Worm (Caenorhabditis elegans): ENCODE data around the gene C35D10.17.
A peak's percentile ranks its signal among the peaks of the same experiment; 100 is the strongest.

The C35D10.17 gene

ce11 chrIII:4883429-4883828 lies 16.6 kb downstream of the C35D10.17 start, which contains the start of gene clec-5:
clec-5 (minus strand) TSS chrIII:4883606.
- no peak for TF ChIP-seq lir-1 (GFP tag; conservative IDR thresholded peaks at IDR 0.05)
- no peak for TF ChIP-seq F22D6.2 (tag; optimal IDR thresholded peaks at IDR 0.05)
- TF ChIP-seq snpc-3.4 (tag; optimal IDR thresholded peaks at IDR 0.05) = no peak
- no peak for TF ChIP-seq ztf-3 (GFP tag; optimal IDR thresholded peaks at IDR 0.05)
- no peak for TF ChIP-seq egl-44 (GFP tag; IDR thresholded peaks at IDR 0.05)
- no peak for TF ChIP-seq cebp-1 (GFP tag; IDR thresholded peaks at IDR 0.05)
- TF ChIP-seq cebp-1 (tag; optimal IDR thresholded peaks at IDR 0.05) = no peak
- TF ChIP-seq F33H1.4 (GFP tag; IDR thresholded peaks at IDR 0.05) = no peak
- TF ChIP-seq ceh-40 (GFP tag; IDR thresholded peaks at IDR 0.05) = no peak
- TF ChIP-seq B0261.1 (tag; optimal IDR thresholded peaks at IDR 0.05) = no peak
- no peak for TF ChIP-seq madf-10 (tag; optimal IDR thresholded peaks at IDR 0.05)
- no peak for TF ChIP-seq snpc-4 (GFP tag; optimal IDR thresholded peaks at IDR 0.05)
- no peak for TF ChIP-seq snpc-4 (tag; optimal IDR thresholded peaks at IDR 0.05)
- TF ChIP-seq egl-18 (GFP tag; IDR thresholded peaks at IDR 0.05) = no peak
- no peak for TF ChIP-seq ztf-22 (GFP tag; optimal IDR thresholded peaks at IDR 0.05)
- TF ChIP-seq mxl-1 (tag; optimal IDR thresholded peaks at IDR 0.05) = no peak
- no peak for TF ChIP-seq efl-1 (GFP tag; optimal IDR thresholded peaks at IDR 0.05)
- TF ChIP-seq tbp1 (GFP tag; optimal IDR thresholded peaks at IDR 0.05) = no peak
- TF ChIP-seq hmg-20 (GFP tag; IDR thresholded peaks at IDR 0.05) = no peak
- TF ChIP-seq D2030.7 (GFP tag; IDR thresholded peaks at IDR 0.05) = no peak

- TF ChIP-seq nhr-80 (tag; optimal IDR thresholded peaks at IDR 0.05) = peak; percentile 41
- no peak for TF ChIP-seq ztf-26 (tag; optimal IDR thresholded peaks at IDR 0.05)
Observed at ce11 chrIII:4887291-4887690, 20.4 kb downstream of the C35D10.17 start, which contains the start of gene clec-6. clec-6 (minus strand) TSS chrIII:4887444.

- TF ChIP-seq F57A8.1 (GFP tag; optimal IDR thresholded peaks at IDR 0.05) (no peak), nhr-27 (tag; optimal IDR thresholded peaks at IDR 0.05) (no peak), die-1 (tag; optimal IDR thresholded peaks at IDR 0.05) (no peak), tbp1 (GFP tag; optimal IDR thresholded peaks at IDR 0.05) (no peak), snpc-1.3 (tag; optimal IDR thresholded peaks at IDR 0.05; ENCODE audit: insufficient read depth) (no peak), bed-1 (GFP tag; IDR thresholded peaks at IDR 0.05) (no peak), madf-6 (GFP tag; IDR thresholded peaks at IDR 0.05) (peak; percentile 90), lsl-1 (GFP tag; optimal IDR thresholded peaks at IDR 0.05) (peak; percentile 95), B0035.1 (tag; optimal IDR thresholded peaks at IDR 0.05) (no peak), F33H1.4 (GFP tag; IDR thresholded peaks at IDR 0.05) (peak; percentile 90), egl-18 (GFP tag; IDR thresholded peaks at IDR 0.05) (no peak), athp-1 (tag; optimal IDR thresholded peaks at IDR 0.05) (no peak), ceh-91 (GFP tag; IDR thresholded peaks at IDR 0.05) (peak; percentile 66; the same call in 1 of the 2 replicates), snpc-1.1 (tag; optimal IDR thresholded peaks at IDR 0.05; ENCODE audit: insufficient read depth) (no peak), attf-6 (GFP tag; IDR thresholded peaks at IDR 0.05) (no peak), zfh-2 (GFP tag; conservative IDR thresholded peaks at IDR 0.05) (no peak), pbrm-1 (GFP tag; IDR thresholded peaks at IDR 0.05) (no peak), ztf-18 (tag; optimal IDR thresholded peaks at IDR 0.05) (peak; percentile 21), mcd-1 (GFP tag; IDR thresholded peaks at IDR 0.05) (peak; percentile 26; the same call in 1 of the 2 replicates), egl-44 (GFP tag; IDR thresholded peaks at IDR 0.05) (no peak), lin-54 (GFP tag; optimal IDR thresholded peaks at IDR 0.05) (peak; percentile 12), nhr-80 (tag; optimal IDR thresholded peaks at IDR 0.05) (no peak), K11D2.4 (GFP tag; IDR thresholded peaks at IDR 0.05) (no peak), rec-8 (tag; optimal IDR thresholded peaks at IDR 0.05) (no peak), xnd-1 (tag; optimal IDR thresholded peaks at IDR 0.05) (peak; percentile 84), rpc-1 (optimal IDR thresholded peaks at IDR 0.05) (no peak), rpc-1 (tag; optimal IDR thresholded peaks at IDR 0.05) (no peak), hmg-1.2 (GFP tag; IDR thresholded peaks at IDR 0.05) (0 out of 2 replicates have a peak, but pooled peaks have one; percentile 14), madf-8 (GFP tag; conservative IDR thresholded peaks at IDR 0.05) (peak; percentile 72), ceh-58 (GFP tag; IDR thresholded peaks at IDR 0.05) (no peak)
Observed at ce11 chrIII:4890997-4891396, 24.1 kb downstream of the C35D10.17 start, which contains the start of gene F26F4.5. F26F4.5 (minus strand) TSS chrIII:4891252.

All from whole organism, young adult.